Worm (Caenorhabditis elegans): Measurements from ENCODE around the gene C17C3.15.

DNA sequence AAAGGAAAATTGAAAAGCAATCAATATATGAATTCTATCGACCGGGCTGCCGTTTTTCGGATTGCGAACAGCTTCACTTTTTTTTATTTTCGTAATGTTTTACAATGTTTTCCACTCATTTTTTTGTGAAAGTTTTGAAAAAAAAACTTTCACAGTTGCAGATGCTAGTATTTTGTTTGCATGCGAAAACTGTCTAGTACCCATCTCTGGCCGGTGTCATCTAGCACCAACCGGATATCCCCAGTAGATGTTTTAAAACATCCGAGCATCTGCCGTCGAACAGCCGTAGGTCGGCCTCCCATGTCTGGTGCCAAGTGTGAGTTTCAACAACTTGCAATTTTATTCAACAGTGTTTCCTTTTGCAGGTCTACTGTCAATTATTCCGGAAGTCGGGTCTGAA lies 49.0 kb upstream of the C17C3.15 start, which contains the start of gene ZK177.12:
- no peak for TF ChIP-seq unc-62 (GFP tag; optimal IDR thresholded peaks at IDR 0.05)
- no peak for TF ChIP-seq nhr-237 (tag; optimal IDR thresholded peaks at IDR 0.05)
- no peak for TF ChIP-seq lin-13 (tag; optimal IDR thresholded peaks at IDR 0.05)
- no peak for TF ChIP-seq elt-1 (tag; optimal IDR thresholded peaks at IDR 0.05; ENCODE audit: borderline replicate concordance, insufficient read depth)
- TF ChIP-seq lsy-2 (tag; optimal IDR thresholded peaks at IDR 0.05): no peak
- TF ChIP-seq ceh-83 (GFP tag; optimal IDR thresholded peaks at IDR 0.05): no peak
- no peak for TF ChIP-seq mep-1 (tag; optimal IDR thresholded peaks at IDR 0.05)
- TF ChIP-seq pha-4 (tag; optimal IDR thresholded peaks at IDR 0.05): no peak
- TF ChIP-seq ztf-11 (tag; optimal IDR thresholded peaks at IDR 0.05): no peak
- TF ChIP-seq nhr-76 (tag; optimal IDR thresholded peaks at IDR 0.05): no peak
- TF ChIP-seq mab-5 (tag; optimal IDR thresholded peaks at IDR 0.05): no peak
